Fruit fly (Drosophila melanogaster) whole organism, pupa: ENCODE results near the gene pns.

ENCODE experiments used
- CG10348 ChIP-seq: fragments of 200-800 bp; sonication (Bioruptor generic); IDR thresholded peaks from 2 replicates; pipeline ENCODE4 v1.3.6; 2022; ENCODE audit warnings: missing biosample characterization, missing genetic modification characterization
- CG14655 ChIP-seq: fragments of 200-800 bp; sonication (Bioruptor generic); optimal IDR thresholded peaks from 3 replicates; lab custom pipeline; 2017; ENCODE audit warnings: mild to moderate bottlenecking, missing biosample characterization, missing genetic modification reagents, missing genetic modification characterization
- CG17806 ChIP-seq: fragments of 200-800 bp; sonication (Bioruptor generic); optimal IDR thresholded peaks from 2 replicates; lab custom pipeline; 2018; ENCODE audit warnings: missing biosample characterization, mild to moderate bottlenecking, missing genetic modification characterization, moderate library complexity
- CG34367 ChIP-seq: fragments of 200-800 bp; sonication (Bioruptor generic); optimal IDR thresholded peaks from 2 replicates; lab custom pipeline; 2018; ENCODE audit warnings: missing biosample characterization, mild to moderate bottlenecking, missing genetic modification characterization
- CG4496 ChIP-seq: fragments of 200-800 bp; sonication (Bioruptor generic); IDR thresholded peaks from 3 replicates; pipeline ENCODE4 v1.3.6; 2022; ENCODE audit warnings: missing biosample characterization, missing genetic modification characterization
- CG8159 ChIP-seq: fragments of 200-800 bp; sonication (Bioruptor generic); optimal IDR thresholded peaks from 3 replicates; lab custom pipeline; 2018; ENCODE audit warnings: missing biosample characterization, mild to moderate bottlenecking, missing genetic modification characterization, moderate library complexity
- CG8301 ChIP-seq: fragments of 200-800 bp; sonication (Bioruptor generic); optimal IDR thresholded peaks from 2 replicates; lab custom pipeline; 2018; ENCODE audit warnings: missing biosample characterization, mild to moderate bottlenecking, missing genetic modification characterization
- D1 ChIP-seq: fragments of 200-800 bp; sonication (Bioruptor generic); optimal IDR thresholded peaks from 2 replicates; lab custom pipeline; 2018; ENCODE audit warnings: missing biosample characterization, mild to moderate bottlenecking, missing genetic modification characterization, moderate library complexity
- fd96Ca ChIP-seq: fragments of 200-800 bp; sonication (Bioruptor generic); IDR thresholded peaks from 3 replicates; pipeline ENCODE4 v1.3.6; 2022; ENCODE audit warnings: missing biosample characterization, missing genetic modification characterization
- rn ChIP-seq: fragments of 200-800 bp; sonication (Bioruptor generic); IDR thresholded peaks from 2 replicates; pipeline ENCODE4 v1.3.6; 2022; ENCODE audit warnings: missing biosample characterization, missing genetic modification characterization

- TF ChIP-seq CG10348 (GFP tag; lab: Robert Waterston, UW) (no peak), D1 (no peak), rn (no peak), fd96Ca (peak; percentile 34; the same call in 1 of the 3 replicates), CG34367 (tag; lab: Kevin White, UChicago) (no peak), CG4496 (GFP tag; lab: Robert Waterston, UW) (0 out of 3 replicates have a peak, but pooled peaks have one; percentile 17), CG8159 (tag; lab: Kevin White, UChicago) (peak; percentile 25), CG8301 (tag; lab: Kevin White, UChicago) (no peak), CG14655 (GFP tag; lab: Kevin White, UChicago) (no peak), CG17806 (tag; lab: Kevin White, UChicago) (no peak)
Observed at dm6 chr3L:1568225-1569161, 31.6 kb downstream of the pns start, which contains the start of gene CG7879.
